Fruit fly (Drosophila melanogaster) whole organism, embryonic: ENCODE results near the gene fz.

Experiments
- Aef1 ChIP-seq: fragments of 200-800 bp; sonication (Bioruptor generic); IDR thresholded peaks from 3 replicates; pipeline ENCODE4 v1.3.6; 2022; ENCODE audit warnings: missing biosample characterization, missing genetic modification characterization
- Atf6 ChIP-seq: fragments of 200-800 bp; sonication (Bioruptor generic); IDR thresholded peaks from 2 replicates; pipeline ENCODE4 v1.3.6; 2022; ENCODE audit warnings: missing biosample characterization, missing genetic modification characterization
- CG10366 ChIP-seq: fragments of 200-800 bp; sonication (Bioruptor generic); IDR thresholded peaks from 2 replicates; pipeline ENCODE4 v1.3.6; 2022; ENCODE audit warnings: missing biosample characterization, missing genetic modification characterization
- CG12104 ChIP-seq: fragments of 200-800 bp; sonication (Bioruptor generic); optimal IDR thresholded peaks from 3 replicates; lab custom pipeline; 2016; ENCODE audit warnings: missing biosample characterization, missing genetic modification characterization
- CG1233 ChIP-seq: fragments of 200-800 bp; sonication (Bioruptor generic); optimal IDR thresholded peaks from 4 replicates; lab custom pipeline; 2018; ENCODE audit warnings: missing biosample characterization, mild to moderate bottlenecking, missing genetic modification characterization
- CG13287 ChIP-seq: fragments of 200-800 bp; sonication (Bioruptor generic); IDR thresholded peaks from 2 replicates; pipeline ENCODE4 v1.3.6; 2022; ENCODE audit warnings: missing biosample characterization, missing genetic modification characterization; ENCODE audit not compliant: partially characterized antibody
- CG15479 ChIP-seq: fragments of 200-800 bp; sonication (Bioruptor generic); optimal IDR thresholded peaks from 3 replicates; lab custom pipeline; 2019; ENCODE audit warnings: missing biosample characterization, mild to moderate bottlenecking, missing genetic modification characterization, moderate library complexity
- CG1602 ChIP-seq: fragments of 200-800 bp; sonication (Bioruptor generic); optimal IDR thresholded peaks from 3 replicates; lab custom pipeline; 2016; ENCODE audit warnings: missing biosample characterization, missing genetic modification characterization
- CG17802 ChIP-seq: fragments of 200-800 bp; sonication (Bioruptor generic); optimal IDR thresholded peaks from 2 replicates; lab custom pipeline; 2018; ENCODE audit warnings: missing biosample characterization, mild to moderate bottlenecking, missing genetic modification characterization, moderate library complexity
- CG1792 ChIP-seq: fragments of 200-800 bp; sonication (Bioruptor generic); optimal IDR thresholded peaks from 2 replicates; lab custom pipeline; 2016; ENCODE audit warnings: missing biosample characterization, missing genetic modification characterization
- CG18599 ChIP-seq: fragments of 200-800 bp; sonication (Bioruptor generic); optimal IDR thresholded peaks from 3 replicates; lab custom pipeline; 2017; ENCODE audit warnings: missing biosample characterization, missing genetic modification characterization, mild to moderate bottlenecking, moderate library complexity, missing genetic modification reagents
- CG18764 ChIP-seq: fragments of 200-800 bp; sonication (Bioruptor generic); optimal IDR thresholded peaks from 3 replicates; lab custom pipeline; 2016; ENCODE audit warnings: missing biosample characterization, missing genetic modification characterization
- CG2129 ChIP-seq: fragments of 200-800 bp; sonication (Bioruptor generic); IDR thresholded peaks from 2 replicates; pipeline ENCODE4 v1.3.6; 2022; ENCODE audit warnings: missing biosample characterization, missing genetic modification characterization; ENCODE audit not compliant: partially characterized antibody
- CG7372 ChIP-seq: fragments of 200-800 bp; sonication (Bioruptor generic); IDR thresholded peaks from 2 replicates; pipeline ENCODE4 v1.3.6; 2022; ENCODE audit warnings: missing biosample characterization, missing genetic modification characterization
- CG7786 ChIP-seq: fragments of 200-800 bp; sonication (Bioruptor generic); optimal IDR thresholded peaks from 2 replicates; lab custom pipeline; 2016; ENCODE audit warnings: missing biosample characterization, missing genetic modification characterization
- CG8290 ChIP-seq, 3 experiments: fragments of 200-800 bp; sonication (Bioruptor generic); optimal IDR thresholded peaks; 2 replicates each; lab custom pipeline; 2016 to 2019; ENCODE audit warnings: missing biosample characterization in 3 of 3, missing genetic modification characterization in 3 of 3, mild to moderate bottlenecking in 2 of 3, moderate library complexity in 1 of 3
- CG9215 ChIP-seq: fragments of 200-800 bp; sonication (Bioruptor generic); IDR thresholded peaks from 2 replicates; pipeline ENCODE4 v1.3.6; 2022; ENCODE audit warnings: missing biosample characterization, missing genetic modification characterization
- CG9727 ChIP-seq: fragments of 200-800 bp; sonication (Bioruptor generic); optimal IDR thresholded peaks from 3 replicates; lab custom pipeline; 2017; ENCODE audit warnings: missing biosample characterization, mild to moderate bottlenecking, missing genetic modification characterization
- Camta ChIP-seq: fragments of 200-800 bp; sonication (Bioruptor generic); optimal IDR thresholded peaks from 2 replicates; lab custom pipeline; 2016; ENCODE audit warnings: missing biosample characterization, missing genetic modification characterization
- CkIIα-i1 ChIP-seq: fragments of 200-800 bp; sonication (Bioruptor generic); IDR thresholded peaks from 2 replicates; pipeline ENCODE4 v1.3.6; 2022; ENCODE audit warnings: missing biosample characterization, missing genetic modification characterization
- CrebB ChIP-seq: fragments of 200-800 bp; sonication (Bioruptor generic); optimal IDR thresholded peaks from 3 replicates; lab custom pipeline; 2018; ENCODE audit warnings: missing biosample characterization, mild to moderate bottlenecking, missing genetic modification characterization
- Dp ChIP-seq: fragments of 200-800 bp; sonication (Bioruptor generic); optimal IDR thresholded peaks from 2 replicates; lab custom pipeline; 2018; ENCODE audit warnings: missing biosample characterization, mild to moderate bottlenecking, missing genetic modification characterization, moderate library complexity
- Dref ChIP-seq: fragments of 200-800 bp; sonication (Bioruptor generic); IDR thresholded peaks from 2 replicates; pipeline ENCODE4 v1.3.6; 2022; ENCODE audit warnings: missing biosample characterization, missing genetic modification characterization
- Drgx ChIP-seq: fragments of 200-800 bp; sonication (Bioruptor generic); IDR thresholded peaks from 2 replicates; pipeline ENCODE4 v1.3.6; 2022; ENCODE audit warnings: missing biosample characterization, missing genetic modification characterization
- E2f1 ChIP-seq: fragments of 200-800 bp; sonication (Bioruptor generic); IDR thresholded peaks from 2 replicates; pipeline ENCODE4 v1.3.6; 2022; ENCODE audit warnings: missing biosample characterization, missing genetic modification characterization
- ERR ChIP-seq: fragments of 200-800 bp; sonication (Bioruptor generic); optimal IDR thresholded peaks from 2 replicates; lab custom pipeline; 2016; ENCODE audit warnings: missing biosample characterization, missing genetic modification characterization
- HLHmδ ChIP-seq: fragments of 200-800 bp; sonication (Bioruptor generic); optimal IDR thresholded peaks from 2 replicates; lab custom pipeline; 2018; ENCODE audit warnings: missing biosample characterization, mild to moderate bottlenecking, missing genetic modification characterization, moderate library complexity
- Hr39 ChIP-seq: fragments of >200 bp; optimal IDR thresholded peaks from 2 replicates; lab custom pipeline; 2017
- Lhr ChIP-seq: fragments of 200-800 bp; sonication (Bioruptor generic); optimal IDR thresholded peaks from 3 replicates; lab custom pipeline; 2017; ENCODE audit warnings: mild to moderate bottlenecking, missing biosample characterization, missing genetic modification reagents, missing genetic modification characterization
- Lpt ChIP-seq: fragments of >200 bp; optimal IDR thresholded peaks from 2 replicates; lab custom pipeline; 2018; ENCODE audit warnings: missing biosample characterization, missing genetic modification characterization
- Side ChIP-seq: fragments of 200-800 bp; sonication (Bioruptor generic); optimal IDR thresholded peaks from 2 replicates; lab custom pipeline; 2016; ENCODE audit warnings: missing biosample characterization, missing genetic modification characterization
- Sry-δ ChIP-seq: fragments of 200-800 bp; sonication (Bioruptor generic); optimal IDR thresholded peaks from 2 replicates; lab custom pipeline; 2016; ENCODE audit warnings: missing biosample characterization, missing genetic modification characterization
- Taf1 ChIP-seq: fragments of 200-800 bp; sonication (Bioruptor generic); IDR thresholded peaks from 2 replicates; pipeline ENCODE4 v1.3.6; 2022; ENCODE audit warnings: missing biosample characterization, missing genetic modification characterization
- ab ChIP-seq: fragments of 200-800 bp; sonication (Bioruptor generic); optimal IDR thresholded peaks from 2 replicates; lab custom pipeline; 2016; ENCODE audit warnings: missing biosample characterization, missing genetic modification characterization
- ato ChIP-seq: fragments of 200-800 bp; sonication (Bioruptor generic); IDR thresholded peaks from 2 replicates; pipeline ENCODE4 v1.3.6; 2022; ENCODE audit warnings: missing biosample characterization, missing genetic modification characterization; ENCODE audit not compliant: partially characterized antibody
- az2 ChIP-seq: fragments of 200-800 bp; sonication (Bioruptor generic); optimal IDR thresholded peaks from 3 replicates; lab custom pipeline; 2016; ENCODE audit warnings: missing biosample characterization, missing genetic modification characterization
- btn ChIP-seq: fragments of 200-800 bp; sonication (Bioruptor generic); optimal IDR thresholded peaks from 2 replicates; lab custom pipeline; 2016; ENCODE audit warnings: missing biosample characterization, missing genetic modification characterization
- chif ChIP-seq, 2 experiments: fragments of 200-800 bp; sonication (Bioruptor generic); optimal IDR thresholded peaks; 3 replicates each; lab custom pipeline; 2016; ENCODE audit warnings: missing biosample characterization in 2 of 2, missing genetic modification characterization in 2 of 2
- ci ChIP-seq: fragments of 200-800 bp; sonication (Bioruptor generic); IDR thresholded peaks from 3 replicates; pipeline ENCODE4 v1.3.6; 2022; ENCODE audit warnings: missing biosample characterization, missing genetic modification characterization
- crp ChIP-seq, 2 experiments: fragments of 200-800 bp; sonication (Bioruptor generic); optimal IDR thresholded peaks; 2 replicates in 1 of 2; 3 replicates in 1 of 2; lab custom pipeline; 2017; ENCODE audit warnings: missing biosample characterization in 2 of 2, missing genetic modification characterization in 2 of 2, mild to moderate bottlenecking in 1 of 2, moderate library complexity in 1 of 2
- da ChIP-seq: fragments of 200-800 bp; sonication (Bioruptor generic); optimal IDR thresholded peaks from 2 replicates; lab custom pipeline; 2016; ENCODE audit warnings: missing biosample characterization, missing genetic modification characterization
- dan ChIP-seq: fragments of 200-800 bp; sonication (Bioruptor generic); IDR thresholded peaks from 2 replicates; pipeline ENCODE4 v1.3.6; 2022; ENCODE audit warnings: missing biosample characterization, missing genetic modification characterization
- dimm ChIP-seq: fragments of 200-800 bp; sonication (Bioruptor generic); IDR thresholded peaks from 2 replicates; pipeline ENCODE4 v1.3.6; 2022; ENCODE audit warnings: missing biosample characterization, missing genetic modification characterization
- fd96Cb ChIP-seq: fragments of 200-800 bp; sonication (Bioruptor generic); optimal IDR thresholded peaks from 2 replicates; lab custom pipeline; 2018; ENCODE audit warnings: missing biosample characterization, mild to moderate bottlenecking, missing genetic modification characterization, moderate library complexity
- grn ChIP-seq: fragments of 200-800 bp; sonication (Bioruptor generic); optimal IDR thresholded peaks from 3 replicates; lab custom pipeline; 2017; ENCODE audit warnings: missing biosample characterization, missing genetic modification characterization
- inv ChIP-seq: fragments of 200-800 bp; sonication (Bioruptor generic); IDR thresholded peaks from 2 replicates; pipeline ENCODE4 v1.3.6; 2022; ENCODE audit warnings: missing biosample characterization, missing genetic modification characterization; ENCODE audit not compliant: partially characterized antibody
- jumu ChIP-seq: fragments of 200-800 bp; sonication (Bioruptor generic); optimal IDR thresholded peaks from 3 replicates; lab custom pipeline; 2016; ENCODE audit warnings: missing biosample characterization, missing genetic modification characterization
- mirr ChIP-seq: fragments of 200-800 bp; sonication (Bioruptor generic); optimal IDR thresholded peaks from 3 replicates; lab custom pipeline; 2018; ENCODE audit warnings: missing biosample characterization, mild to moderate bottlenecking, missing genetic modification characterization
- pho ChIP-seq: fragments of 200-800 bp; sonication (Bioruptor generic); optimal IDR thresholded peaks from 2 replicates; lab custom pipeline; 2016; ENCODE audit warnings: missing biosample characterization, missing genetic modification characterization
- prd ChIP-seq, 3 experiments: fragments of >200 bp in 2 of 3; fragments of 200-800 bp in 1 of 3; sonication (Bioruptor generic) in 1 of 3; optimal IDR thresholded peaks in 2 of 3; IDR thresholded peaks in 1 of 3; 2 replicates in 2 of 3; 3 replicates in 1 of 3; pipeline versions ENCODE4 v1.3.6 to Lab custom; 2017 to 2022; ENCODE audit warnings: missing biosample characterization in 1 of 3, missing genetic modification characterization in 1 of 3
- sisA ChIP-seq: fragments of 200-800 bp; sonication (Bioruptor generic); IDR thresholded peaks from 2 replicates; pipeline ENCODE4 v1.3.6; 2022; ENCODE audit warnings: missing biosample characterization, missing genetic modification characterization
- vvl ChIP-seq: fragments of 200-800 bp; sonication (Bioruptor generic); IDR thresholded peaks from 2 replicates; pipeline ENCODE4 v1.3.6; 2022; ENCODE audit warnings: missing biosample characterization, missing genetic modification characterization

Gene fz

DNA sequence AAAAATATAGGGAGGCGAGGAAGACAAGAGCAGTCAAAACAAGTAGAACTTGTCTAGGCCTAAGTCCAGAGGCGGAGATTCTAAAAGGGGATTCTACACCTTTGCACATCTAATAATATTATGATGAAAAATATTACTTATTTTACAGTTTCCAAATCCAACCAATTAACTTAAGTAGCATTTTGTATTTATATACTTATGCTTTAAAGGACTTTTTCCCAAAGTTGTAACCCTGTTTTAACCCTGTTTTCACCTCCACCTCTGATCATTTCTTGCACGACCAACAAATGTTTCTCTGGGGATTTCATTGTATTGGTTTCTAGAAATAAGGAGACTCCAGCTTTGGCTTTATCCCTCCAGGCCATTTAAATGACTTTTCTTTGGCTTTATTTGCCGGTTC is 61.7 kb downstream of the fz start (continued):
- TF ChIP-seq Dp (no peak), crp (GFP tag; optimal IDR thresholded peaks at IDR 0.05; lab: Kevin White, UChicago) (no peak), vvl (GFP tag; lab: Robert Waterston, UW) (peak; percentile 75), ci (no peak), CG2129 (GFP tag; lab: Robert Waterston, UW) (no peak), CG10366 (GFP tag; lab: Robert Waterston, UW) (no peak), Taf1 (GFP tag; lab: Robert Waterston, UW) (peak; percentile 78), Side (peak; percentile 65), CG18599 (GFP tag; lab: Kevin White, UChicago) (peak; percentile 69), btn (GFP tag; lab: Kevin White, UChicago) (no peak), fd96Cb (tag; lab: Kevin White, UChicago) (peak; percentile 46), ato (GFP tag; lab: Robert Waterston, UW) (no peak), Hr39 (lab: Kevin White, UChicago) (no peak), Sry-δ (GFP tag; lab: Kevin White, UChicago) (no peak), dimm (GFP tag; lab: Robert Waterston, UW) (no peak), Camta (GFP tag; lab: Kevin White, UChicago) (no peak), CG7372 (GFP tag; lab: Robert Waterston, UW) (no peak; the same call in 1 of the 2 replicates), CG18764 (GFP tag; lab: Kevin White, UChicago) (no peak), mirr (no peak), Drgx (GFP tag; lab: Robert Waterston, UW) (peak; percentile 87; the same call in 1 of the 2 replicates), CG15479 (GFP tag; lab: Kevin White, UChicago) (no peak), CG12104 (peak; percentile 21), CG1602 (GFP tag; lab: Kevin White, UChicago) (no peak), CG1792 (GFP tag; lab: Kevin White, UChicago) (no peak), da (no peak), chif (GFP tag; optimal IDR thresholded peaks at IDR 0.05; lab: Kevin White, UChicago) (no peak), CkIIα-i1 (GFP tag; lab: Robert Waterston, UW) (no peak), CG7786 (GFP tag; lab: Kevin White, UChicago) (no peak), Atf6 (GFP tag; lab: Robert Waterston, UW) (no peak), inv (GFP tag; lab: Robert Waterston, UW) (no peak), CG8290 (GFP tag; optimal IDR thresholded peaks at IDR 0.05; lab: Kevin White, UChicago) (no peak), CG8290 (tag; optimal IDR thresholded peaks at IDR 0.05; lab: Kevin White, UChicago) (peak in 1 of 2 experiments; percentile 6), prd (optimal IDR thresholded peaks at IDR 0.05; lab: Kevin White, UChicago) (no peak), prd (GFP tag; IDR thresholded peaks at IDR 0.05; lab: Robert Waterston, UW) (peak; percentile 84), Lhr (GFP tag; lab: Kevin White, UChicago) (no peak), az2 (GFP tag; lab: Kevin White, UChicago) (no peak), ERR (GFP tag; lab: Kevin White, UChicago) (no peak), CrebB (tag; lab: Kevin White, UChicago) (no peak), grn (GFP tag; lab: Kevin White, UChicago) (no peak), Lpt (GFP tag; lab: Kevin White, UChicago) (no peak), CG9215 (GFP tag; lab: Robert Waterston, UW) (no peak; the same call in 1 of the 2 replicates), CG17802 (tag; lab: Kevin White, UChicago) (no peak), E2f1 (GFP tag; lab: Robert Waterston, UW) (peak; percentile 68), Aef1 (GFP tag; lab: Robert Waterston, UW) (no peak), pho (GFP tag; lab: Kevin White, UChicago) (no peak), dan (GFP tag; lab: Robert Waterston, UW) (no peak), CG1233 (GFP tag; lab: Kevin White, UChicago) (peak; percentile 24), Dref (no peak), sisA (GFP tag; lab: Robert Waterston, UW) (no peak; the same call in 1 of the 2 replicates), CG13287 (GFP tag; lab: Robert Waterston, UW) (no peak), ab (no peak), jumu (no peak), HLHmδ (GFP tag; lab: Kevin White, UChicago) (no peak), CG9727 (peak; percentile 46)
